Worm (Caenorhabditis elegans) whole organism, young adult: Measurements from ENCODE around the gene K05F6.8.
A peak's percentile ranks its signal among the peaks of the same experiment; 100 is the strongest.

ENCODE experiments used
- snpc-1.3 ChIP-seq: sonication (generic microtip); optimal IDR thresholded peaks from 2 replicates; lab custom pipeline; 2017; ENCODE audit warnings: missing genetic modification characterization, mild to moderate bottlenecking, missing compliant biosample characterization, antibody characterized with exemption, moderate library complexity, missing genotype, missing genetic modification reagents; ENCODE audit not compliant: insufficient read depth
- ztf-18 ChIP-seq: sonication (generic microtip); optimal IDR thresholded peaks from 2 replicates; lab custom pipeline; 2016; ENCODE audit warnings: missing genotype, mild to moderate bottlenecking, missing genetic modification characterization, missing compliant biosample characterization

ce11 chrII:1519867-1520266 is 47.7 kb downstream of the K05F6.8 start:
- peak; percentile 27 for TF ChIP-seq snpc-1.3 (tag; lab: Kevin White, UChicago)
- TF ChIP-seq ztf-18, result peak; percentile 41
